2 worm cellular contexts compared by ENCODE assay signal in genomic region chrX:14842846-14843369, ce11.
TF ChIP-seq lines count a peak whose summit lies in the region.

No protein-coding gene starts in this region.

TF ChIP-seq in whole organism, L3 larva, 47 proteins besides CTCF, POLR2A, EP300 and RAD21:
- TF ChIP-seq ZK546.5 (tag; optimal IDR thresholded peaks at IDR 0.05; lab: Kevin White, UChicago) (no peak), pha-4 (tag; optimal IDR thresholded peaks at IDR 0.05; lab: Kevin White, UChicago) (peak; percentile 66)
TF ChIP-seq in whole organism, L3 larva: peak in this region for 1.

TF ChIP-seq in whole organism, L4 larva, 104 proteins besides CTCF, POLR2A, EP300 and RAD21:
- TF ChIP-seq nhr-42 (GFP tag; IDR thresholded peaks at IDR 0.05; lab: Robert Waterston, UW) (no peak), ceh-62 (tag; optimal IDR thresholded peaks at IDR 0.05; lab: Kevin White, UChicago) (no peak), pqm-1 (tag; optimal IDR thresholded peaks at IDR 0.05; lab: Kevin White, UChicago) (no peak), dpl-1 (GFP tag; optimal IDR thresholded peaks at IDR 0.05; lab: Kevin White, UChicago) (no peak), nhr-25 (tag; optimal IDR thresholded peaks at IDR 0.05; lab: Kevin White, UChicago; ENCODE audit: borderline replicate concordance, insufficient read depth) (no peak), sdz-12 (GFP tag; optimal IDR thresholded peaks at IDR 0.05; lab: Kevin White, UChicago) (no peak), dve-1 (tag; optimal IDR thresholded peaks at IDR 0.05; lab: Kevin White, UChicago; ENCODE audit: insufficient read depth) (no peak), lim-7 (GFP tag; IDR thresholded peaks at IDR 0.05; lab: Robert Waterston, UW) (no peak), nhr-41 (GFP tag; IDR thresholded peaks at IDR 0.05; lab: Robert Waterston, UW) (no peak), lin-38 (GFP tag; IDR thresholded peaks at IDR 0.05; lab: Robert Waterston, UW) (no peak), zip-11 (GFP tag; IDR thresholded peaks at IDR 0.05; lab: Robert Waterston, UW) (no peak), daf-8 (GFP tag; IDR thresholded peaks at IDR 0.05; lab: Robert Waterston, UW) (no peak), attf-4 (tag; optimal IDR thresholded peaks at IDR 0.05; lab: Kevin White, UChicago) (no peak), lin-39 (tag; optimal IDR thresholded peaks at IDR 0.05; lab: Kevin White, UChicago) (no peak), daf-16 (GFP tag; optimal IDR thresholded peaks at IDR 0.05; lab: Kevin White, UChicago) (no peak), daf-16 (tag; optimal IDR thresholded peaks at IDR 0.05; lab: Kevin White, UChicago) (peak; percentile 15), daf-19 (GFP tag; conservative IDR thresholded peaks at IDR 0.05; lab: Robert Waterston, UW) (no peak), aha-1 (tag; lab: Kevin White, UChicago) (peak; percentile 96), unc-62 (GFP tag; optimal IDR thresholded peaks at IDR 0.05 in 1 of 2; lab: Kevin White, UChicago) (no peak), unc-62 (tag; optimal IDR thresholded peaks at IDR 0.05; lab: Kevin White, UChicago) (no peak), aly-2 (tag; optimal IDR thresholded peaks at IDR 0.05; lab: Kevin White, UChicago) (no peak), ama-1 (optimal IDR thresholded peaks at IDR 0.05; lab: Kevin White, UChicago) (no peak), pha-4 (GFP tag; IDR thresholded peaks at IDR 0.05; lab: Robert Waterston, UW) (no peak), pha-4 (tag; optimal IDR thresholded peaks at IDR 0.05; lab: Kevin White, UChicago) (peak; percentile 77), ztf-11 (tag; optimal IDR thresholded peaks at IDR 0.05; lab: Kevin White, UChicago) (no peak), daf-12 (tag; optimal IDR thresholded peaks at IDR 0.05; lab: Kevin White, UChicago) (no peak), ceh-32 (tag; optimal IDR thresholded peaks at IDR 0.05; lab: Kevin White, UChicago; ENCODE audit: poor library complexity) (no peak), nhr-6 (tag; optimal IDR thresholded peaks at IDR 0.05; lab: Kevin White, UChicago) (no peak)
